Worm (Caenorhabditis elegans) whole organism, L1 larva: ENCODE data around the gene srt-43.
A peak's percentile ranks its signal among the peaks of the same experiment; 100 is the strongest.

Source experiments
- Y116A8C.19 ChIP-seq: sonication (generic microtip); optimal IDR thresholded peaks from 2 replicates; lab custom pipeline; 2016; ENCODE audit warnings: missing compliant biosample characterization, missing genetic modification characterization, borderline replicate concordance
- aha-1 ChIP-seq: fragments of 150-350 bp; optimal IDR thresholded peaks from 2 replicates; lab custom pipeline; 2014; ENCODE audit warnings: missing biosample characterization, missing genetic modification characterization
- aly-2 ChIP-seq: fragments of 150-350 bp; optimal IDR thresholded peaks from 2 replicates; lab custom pipeline; 2014; ENCODE audit warnings: missing biosample characterization, missing genetic modification characterization
- blmp-1 ChIP-seq: fragments of 150-350 bp; optimal IDR thresholded peaks from 2 replicates; lab custom pipeline; 2014; ENCODE audit warnings: missing biosample characterization, missing genetic modification characterization
- ceh-88 ChIP-seq: fragments of 200-800 bp; sonication (Bioruptor generic); IDR thresholded peaks from 2 replicates; pipeline ENCODE4 v1.3.6; 2022; ENCODE audit warnings: missing genetic modification characterization, missing compliant biosample characterization
- ces-1 ChIP-seq: fragments of 150-350 bp; optimal IDR thresholded peaks from 2 replicates; lab custom pipeline; 2014; ENCODE audit warnings: missing biosample characterization, missing genetic modification reagents, missing genetic modification characterization
- dpl-1 ChIP-seq, 3 experiments: fragments of 150-350 bp in 2 of 3; sonication (generic microtip) in 1 of 3; optimal IDR thresholded peaks; 2 replicates each; lab custom pipeline; 2014 to 2017; ENCODE audit warnings: missing biosample characterization in 3 of 3, missing genetic modification characterization in 3 of 3, missing genetic modification reagents in 3 of 3
- efl-1 ChIP-seq, 4 experiments: fragments of 150-350 bp; optimal IDR thresholded peaks in 3 of 4; peaks in 1 of 4; 1 replicate in 1 of 4; 2 replicates in 3 of 4; lab custom pipeline; 2014; ENCODE audit warnings: missing biosample characterization in 2 of 4, missing genetic modification characterization in 2 of 4, missing genetic modification reagents in 2 of 4
- efl-3 ChIP-seq: fragments of 200-800 bp; sonication (Bioruptor generic); optimal IDR thresholded peaks from 2 replicates; lab custom pipeline; 2018; ENCODE audit warnings: mild to moderate bottlenecking, missing genetic modification characterization, missing compliant biosample characterization
- elt-2 ChIP-seq: sonication (generic microtip); optimal IDR thresholded peaks from 2 replicates; lab custom pipeline; 2016; ENCODE audit warnings: missing genetic modification characterization, mild to moderate bottlenecking, inconsistent platforms, missing compliant biosample characterization, missing genetic modification reagents
- elt-3 ChIP-seq, 6 experiments: fragments of 150-350 bp in 1 of 6; sonication (generic microtip); optimal IDR thresholded peaks; 2 replicates each; lab custom pipeline; 2017 to 2018; ENCODE audit warnings: missing biosample characterization in 6 of 6, missing genetic modification characterization in 6 of 6, inconsistent platforms in 1 of 6
- ets-5 ChIP-seq: fragments of 200-800 bp; sonication (Bioruptor generic); IDR thresholded peaks from 2 replicates; pipeline ENCODE4 v1.3.6; 2022; ENCODE audit warnings: missing genetic modification characterization, missing compliant biosample characterization
- fkh-10 ChIP-seq: sonication (generic microtip); optimal IDR thresholded peaks from 2 replicates; lab custom pipeline; 2017; ENCODE audit warnings: missing biosample characterization, missing genetic modification reagents, missing genetic modification characterization
- hlh-17 ChIP-seq: fragments of 200-800 bp; sonication (Bioruptor generic); optimal IDR thresholded peaks from 2 replicates; lab custom pipeline; 2018; ENCODE audit warnings: missing genetic modification characterization, mild to moderate bottlenecking, missing compliant biosample characterization, moderate library complexity, borderline replicate concordance
- jun-1 ChIP-seq: fragments of 150-350 bp; optimal IDR thresholded peaks from 2 replicates; lab custom pipeline; 2014; ENCODE audit warnings: missing biosample characterization, missing genetic modification reagents, missing genetic modification characterization
- lin-13 ChIP-seq: fragments of 150-350 bp; optimal IDR thresholded peaks from 2 replicates; lab custom pipeline; 2014; ENCODE audit warnings: missing biosample characterization, missing genetic modification reagents, missing genetic modification characterization
- lin-14 ChIP-seq: fragments of 200-800 bp; sonication (Bioruptor generic); optimal IDR thresholded peaks from 2 replicates; lab custom pipeline; 2018; ENCODE audit warnings: mild to moderate bottlenecking, missing genetic modification characterization, moderate library complexity, missing compliant biosample characterization
- lin-35 ChIP-seq, 2 experiments: fragments of 150-350 bp; optimal IDR thresholded peaks; 2 replicates each; lab custom pipeline; 2014; ENCODE audit warnings: missing biosample characterization in 2 of 2, missing genetic modification characterization in 2 of 2, missing genetic modification reagents in 2 of 2
- lsy-2 ChIP-seq, 2 experiments: fragments of 150-350 bp; optimal IDR thresholded peaks; 2 replicates each; lab custom pipeline; 2014; ENCODE audit warnings: missing biosample characterization in 2 of 2, missing genetic modification characterization in 2 of 2
- mep-1 ChIP-seq: fragments of 150-350 bp; optimal IDR thresholded peaks from 2 replicates; lab custom pipeline; 2014; ENCODE audit warnings: missing biosample characterization, missing genetic modification characterization
- nhr-11 ChIP-seq: fragments of 150-350 bp; optimal IDR thresholded peaks from 2 replicates; lab custom pipeline; 2014; ENCODE audit warnings: missing biosample characterization, missing genetic modification characterization
- nhr-237 ChIP-seq: fragments of 150-350 bp; optimal IDR thresholded peaks from 2 replicates; lab custom pipeline; 2014; ENCODE audit warnings: missing biosample characterization, missing genetic modification characterization
- nhr-71 ChIP-seq: sonication (generic microtip); optimal IDR thresholded peaks from 2 replicates; lab custom pipeline; 2016; ENCODE audit warnings: mild to moderate bottlenecking, missing genetic modification characterization, moderate library complexity, missing compliant biosample characterization
- nhr-76 ChIP-seq: sonication (generic microtip); optimal IDR thresholded peaks from 2 replicates; lab custom pipeline; 2017; ENCODE audit warnings: missing biosample characterization, missing genetic modification characterization
- nhr-90 ChIP-seq: sonication (generic microtip); optimal IDR thresholded peaks from 2 replicates; lab custom pipeline; 2016; ENCODE audit warnings: mild to moderate bottlenecking, missing genetic modification characterization, missing compliant biosample characterization; ENCODE audit not compliant: poor library complexity
- pqm-1 ChIP-seq: sonication (generic microtip); optimal IDR thresholded peaks from 3 replicates; lab custom pipeline; 2017; ENCODE audit warnings: missing biosample characterization, missing genetic modification characterization
- rnt-1 ChIP-seq: sonication (generic microtip); optimal IDR thresholded peaks from 2 replicates; lab custom pipeline; 2016; ENCODE audit warnings: mild to moderate bottlenecking, missing genetic modification characterization, moderate library complexity, missing compliant biosample characterization
- skn-1 ChIP-seq: fragments of 150-350 bp; optimal IDR thresholded peaks from 2 replicates; lab custom pipeline; 2014; ENCODE audit warnings: missing biosample characterization, missing genetic modification characterization
- snu-23 ChIP-seq: sonication (generic microtip); optimal IDR thresholded peaks from 2 replicates; lab custom pipeline; 2016; ENCODE audit warnings: missing genetic modification characterization, missing compliant biosample characterization
- sup-37 ChIP-seq: fragments of 200-800 bp; sonication (Bioruptor generic); optimal IDR thresholded peaks from 2 replicates; lab custom pipeline; 2018; ENCODE audit warnings: mild to moderate bottlenecking, missing genetic modification characterization, missing compliant biosample characterization
- swsn-7 ChIP-seq: sonication (generic microtip); optimal IDR thresholded peaks from 2 replicates; lab custom pipeline; 2016; ENCODE audit warnings: missing genetic modification characterization, missing compliant biosample characterization
- xbp-1 ChIP-seq: sonication (generic microtip); optimal IDR thresholded peaks from 2 replicates; lab custom pipeline; 2016; ENCODE audit warnings: missing genetic modification characterization, missing compliant biosample characterization

Gene srt-43

DNA sequence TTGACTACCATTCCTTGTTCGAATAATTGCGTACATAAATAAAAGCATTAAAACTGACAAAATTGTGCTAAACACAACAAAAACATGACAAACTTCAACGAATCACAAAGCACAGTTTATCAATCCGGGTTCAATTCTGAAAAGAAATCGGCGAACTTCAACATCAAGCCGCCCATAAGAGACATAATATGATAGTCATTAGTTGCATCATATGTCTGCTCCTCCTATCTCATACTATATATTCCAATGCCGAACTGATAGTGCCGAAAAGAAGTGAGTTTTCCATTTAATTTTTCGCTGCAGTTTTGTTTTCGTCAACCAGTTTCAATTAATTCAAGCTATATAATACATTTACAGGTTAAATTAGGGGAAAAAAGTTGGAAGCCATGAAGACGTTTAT is 27.4 kb upstream of the srt-43 start, which contains the start of gene hrg-7:
TSS of gene hrg-7 (plus strand) at position 358 of the 400 bp plus-strand sequence.
- TF ChIP-seq elt-2 (tag; lab: Kevin White, UChicago): peak; percentile 90
- TF ChIP-seq snu-23 (GFP tag; lab: Kevin White, UChicago): no peak
- no peak for TF ChIP-seq xbp-1 (tag; lab: Kevin White, UChicago)
- no peak for TF ChIP-seq sup-37 (GFP tag; lab: Kevin White, UChicago)
- TF ChIP-seq skn-1 (tag; lab: Kevin White, UChicago): no peak
- TF ChIP-seq Y116A8C.19 (tag; lab: Kevin White, UChicago): no peak
- no peak for TF ChIP-seq lin-35 (GFP tag; optimal IDR thresholded peaks at IDR 0.05; lab: Kevin White, UChicago)
- peak; percentile 19 for TF ChIP-seq nhr-71
- no peak for TF ChIP-seq ceh-88
- TF ChIP-seq aly-2: no peak
- peak; percentile 12 for TF ChIP-seq nhr-90 (tag; lab: Kevin White, UChicago)

DNA sequence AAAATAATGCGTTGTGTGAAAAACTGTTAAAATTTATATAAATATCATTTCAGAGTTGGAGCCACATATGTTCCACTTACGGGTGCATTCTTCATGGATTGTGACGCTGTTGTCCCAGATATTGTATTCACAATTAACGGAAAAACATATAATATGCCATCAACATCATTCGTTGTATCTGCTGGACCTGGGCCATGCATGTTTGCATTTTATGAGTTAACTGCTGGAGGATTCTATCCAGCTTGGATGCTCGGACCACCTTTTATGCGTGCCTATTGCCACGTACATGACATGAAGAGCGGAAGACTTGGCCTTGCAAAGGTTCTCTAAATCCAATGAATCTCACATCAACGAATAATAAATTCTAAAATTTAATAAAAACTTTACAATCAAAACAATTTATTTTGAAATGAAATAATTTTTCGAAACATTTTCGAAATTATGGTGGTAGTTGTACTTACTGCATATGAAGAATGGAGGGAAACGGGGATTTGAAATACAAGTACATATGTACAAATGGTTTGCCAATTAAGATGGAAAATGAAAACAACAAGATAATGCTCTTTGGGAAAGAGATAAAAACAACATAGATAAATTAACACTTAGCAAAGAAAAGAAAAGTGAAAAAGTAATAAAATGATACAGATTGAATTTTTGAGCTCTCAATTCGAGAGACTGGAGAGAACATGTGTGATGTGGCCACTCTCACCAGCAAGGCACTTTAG is 25.1 kb upstream of the srt-43 start:
- TF ChIP-seq hlh-17 (GFP tag; lab: Kevin White, UChicago) (no peak), elt-2 (tag; lab: Kevin White, UChicago) (peak; percentile 28), pqm-1 (tag; lab: Kevin White, UChicago) (peak; percentile 12), ets-5 (no peak)

DNA sequence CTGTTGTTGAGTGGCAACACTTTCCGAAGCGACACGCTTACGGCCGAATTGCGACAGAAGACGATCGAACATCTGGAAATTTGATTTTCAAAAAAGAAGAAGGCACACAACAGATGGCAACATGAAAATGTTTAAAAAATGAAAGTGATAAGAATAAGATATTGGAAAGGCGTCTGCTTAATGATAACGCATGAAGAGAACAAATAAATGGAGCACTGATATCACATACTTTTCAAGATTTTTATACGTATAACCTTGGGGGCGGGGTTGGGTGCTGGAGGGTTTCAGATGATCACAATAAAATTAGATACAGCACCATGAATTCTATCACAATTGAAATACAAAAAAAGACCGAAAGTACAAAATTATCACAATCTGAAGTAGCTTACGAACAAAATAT is 24.1 kb upstream of the srt-43 start, which contains the start of gene C15C8.7:
TSS of gene C15C8.7 (minus strand) at position 72 of the 400 bp plus-strand sequence.
- TF ChIP-seq pqm-1 (tag; lab: Kevin White, UChicago) (peak; percentile 52), elt-2 (tag; lab: Kevin White, UChicago) (peak; percentile 75), fkh-10 (no peak)
- TF ChIP-seq, all 84 proteins: peak for 2

DNA sequence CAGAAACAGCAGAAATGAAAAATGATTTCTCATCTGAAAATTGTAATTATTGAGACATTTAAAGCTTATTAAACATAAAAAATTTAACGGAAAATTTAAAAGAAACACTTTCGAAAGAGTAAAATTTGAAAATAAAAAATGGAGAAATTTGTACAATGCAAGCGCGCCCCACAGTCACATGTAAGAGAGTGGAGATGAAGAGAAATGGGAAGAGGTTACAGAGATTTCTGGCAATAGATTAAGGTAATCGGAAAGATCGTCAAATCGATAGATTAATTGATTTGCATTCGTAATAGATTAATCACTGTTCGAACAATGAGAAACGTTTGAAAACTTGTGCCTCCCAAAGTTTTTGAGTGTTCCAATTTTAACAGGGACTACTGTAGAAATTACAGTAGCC is 21.6 kb upstream of the srt-43 start, which contains the start of gene C15C8.4:
TSS of gene C15C8.4 (minus strand) at position 33 of the 400 bp plus-strand sequence.
- peak; percentile 15 to 20 for TF ChIP-seq efl-1 (optimal IDR thresholded peaks at IDR 0.05; lab: Kevin White, UChicago)
- TF ChIP-seq efl-1 (GFP tag; optimal IDR thresholded peaks at IDR 0.05 in 1 of 2; lab: Kevin White, UChicago): peak; percentile 12 to 85
- no peak for TF ChIP-seq Y116A8C.19 (tag; lab: Kevin White, UChicago)
- peak; percentile 12 for TF ChIP-seq rnt-1 (tag; lab: Kevin White, UChicago)
- TF ChIP-seq lin-13 (GFP tag; lab: Kevin White, UChicago): peak; percentile 9
- TF ChIP-seq nhr-11 (tag; lab: Kevin White, UChicago): no peak
- TF ChIP-seq dpl-1 (GFP tag; optimal IDR thresholded peaks at IDR 0.05; lab: Kevin White, UChicago): peak in 1 of 3 experiments; percentile 40
- TF ChIP-seq lsy-2 (tag; optimal IDR thresholded peaks at IDR 0.05; lab: Kevin White, UChicago): peak in 1 of 2 experiments; percentile 50
- TF ChIP-seq lin-14 (GFP tag; lab: Kevin White, UChicago): no peak
- peak; percentile 74 for TF ChIP-seq blmp-1 (tag; lab: Kevin White, UChicago)
- TF ChIP-seq mep-1 (tag; lab: Kevin White, UChicago): peak; percentile 37
- TF ChIP-seq, all 84 proteins: peak for 7

DNA sequence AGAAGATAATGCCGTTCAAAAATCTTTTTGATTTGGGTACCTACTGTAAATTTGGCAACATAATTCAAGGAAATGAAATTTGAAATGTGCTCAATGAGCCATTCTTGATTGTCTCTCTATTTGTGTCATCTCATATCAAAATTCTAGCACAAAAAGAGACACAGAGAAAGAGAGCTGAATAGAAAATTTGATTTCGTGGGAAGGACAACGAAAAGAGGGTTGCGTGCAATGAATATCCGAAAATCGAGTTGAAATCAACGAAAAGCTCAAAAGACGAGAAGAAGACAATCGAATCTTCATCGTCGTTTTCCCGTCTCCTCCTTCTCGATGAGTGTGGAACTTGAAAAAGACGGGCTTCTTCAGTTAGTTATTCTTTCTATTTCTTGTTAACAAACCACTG is 21.2 kb upstream of the srt-43 start, which contains the start of gene C15C8.5:
TSS of gene C15C8.5 (plus strand) at position 152 of the 400 bp plus-strand sequence.
- TF ChIP-seq mep-1 (tag; lab: Kevin White, UChicago): no peak
- no peak for TF ChIP-seq nhr-237 (tag; lab: Kevin White, UChicago)
- TF ChIP-seq dpl-1 (GFP tag; optimal IDR thresholded peaks at IDR 0.05; lab: Kevin White, UChicago): no peak
- peak; percentile 93 for TF ChIP-seq fkh-10
- no peak for TF ChIP-seq efl-1 (optimal IDR thresholded peaks at IDR 0.05; lab: Kevin White, UChicago)
- TF ChIP-seq efl-1 (GFP tag; optimal IDR thresholded peaks at IDR 0.05 in 1 of 2; lab: Kevin White, UChicago): no peak
- no peak for TF ChIP-seq nhr-71
- TF ChIP-seq pqm-1 (tag; lab: Kevin White, UChicago): no peak
- peak; percentile 36 for TF ChIP-seq lin-14 (GFP tag; lab: Kevin White, UChicago)
- peak; percentile 43 for TF ChIP-seq ces-1
- TF ChIP-seq jun-1 (tag; lab: Kevin White, UChicago): no peak
- no peak for TF ChIP-seq elt-3 (tag; optimal IDR thresholded peaks at IDR 0.05; lab: Kevin White, UChicago)
- no peak for TF ChIP-seq aha-1
- TF ChIP-seq nhr-76 (tag; lab: Kevin White, UChicago): no peak
- TF ChIP-seq swsn-7 (tag; lab: Kevin White, UChicago): no peak
- no peak for TF ChIP-seq efl-3 (GFP tag; lab: Kevin White, UChicago)
